Worm (Caenorhabditis elegans): Measurements from ENCODE around the gene W03C9.8.

DNA sequence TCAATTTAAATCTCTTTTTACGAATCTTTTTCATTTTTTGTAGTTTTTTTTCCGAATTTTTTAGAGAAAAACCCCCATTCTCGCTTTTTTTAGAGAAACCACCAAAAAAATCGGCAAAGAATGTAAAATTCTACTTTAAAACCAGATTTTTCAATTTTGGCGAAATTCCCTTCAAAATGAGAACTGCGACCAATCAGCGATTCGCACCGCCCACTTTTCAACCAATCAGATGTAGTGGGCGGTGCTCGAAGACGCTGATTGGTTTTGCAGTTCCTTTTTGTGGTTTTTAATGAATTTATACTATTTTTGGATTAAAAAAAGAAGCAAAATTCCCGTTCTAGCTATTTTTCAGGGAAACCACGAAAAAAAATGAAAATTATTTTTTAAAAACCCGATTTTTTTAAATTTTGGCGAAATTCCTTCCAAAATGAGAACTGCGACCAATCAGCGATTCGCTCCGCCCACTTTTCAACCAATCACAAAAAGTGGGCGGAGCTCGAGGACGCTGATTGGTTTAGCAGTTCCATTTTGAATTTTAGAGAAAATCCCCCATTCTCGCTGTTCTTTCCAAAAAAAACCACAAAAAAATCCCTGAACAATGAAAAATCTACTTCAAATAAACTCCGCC, 22.6 kb downstream of the W03C9.8 start:
- TF ChIP-seq cebp-2 (GFP tag; IDR thresholded peaks at IDR 0.05) (no peak), bed-2 (GFP tag; IDR thresholded peaks at IDR 0.05) (no peak), ZK185.1 (tag; optimal IDR thresholded peaks at IDR 0.05; ENCODE audit: poor library complexity, severe bottlenecking) (no peak), unc-62 (GFP tag; optimal IDR thresholded peaks at IDR 0.05) (no peak), egl-44 (GFP tag; IDR thresholded peaks at IDR 0.05) (no peak)
